Worm (Caenorhabditis elegans) whole organism, early embryonic: Measurements from ENCODE around the gene srv-13.

Source experiments
- B0310.2 ChIP-seq: sonication (generic microtip); optimal IDR thresholded peaks from 2 replicates; lab custom pipeline; 2016; ENCODE audit warnings: mild to moderate bottlenecking, missing genetic modification characterization, missing compliant biosample characterization
- F13C5.2 ChIP-seq: sonication (generic microtip); optimal IDR thresholded peaks from 2 replicates; lab custom pipeline; 2017; ENCODE audit warnings: mild to moderate bottlenecking, missing genetic modification characterization, inconsistent platforms, missing compliant biosample characterization
- aly-1 ChIP-seq: sonication (generic microtip); optimal IDR thresholded peaks from 2 replicates; lab custom pipeline; 2016; ENCODE audit warnings: missing genetic modification characterization, missing compliant biosample characterization
- ama-1 ChIP-seq: fragments of 150-350 bp; optimal IDR thresholded peaks from 2 replicates; lab custom pipeline; 2014
- ceh-13 ChIP-seq: fragments of 200-800 bp; sonication (Bioruptor generic); optimal IDR thresholded peaks from 2 replicates; lab custom pipeline; 2018; ENCODE audit warnings: mild to moderate bottlenecking, missing genetic modification characterization, missing compliant biosample characterization
- ceh-36 ChIP-seq: sonication (generic microtip); optimal IDR thresholded peaks from 2 replicates; lab custom pipeline; 2016; ENCODE audit warnings: missing genetic modification characterization, inconsistent platforms, missing compliant biosample characterization
- ets-7 ChIP-seq: sonication (generic microtip); optimal IDR thresholded peaks from 2 replicates; lab custom pipeline; 2016; ENCODE audit warnings: missing genotype, missing genetic modification characterization, missing compliant biosample characterization
- flt-1 ChIP-seq: fragments of 200-800 bp; sonication (Bioruptor generic); IDR thresholded peaks from 2 replicates; pipeline ENCODE4 v1.3.6; 2022; ENCODE audit warnings: missing genetic modification characterization, missing compliant biosample characterization
- hmbx-1 ChIP-seq: sonication (generic microtip); optimal IDR thresholded peaks from 2 replicates; lab custom pipeline; 2016; ENCODE audit warnings: mild to moderate bottlenecking, missing genetic modification characterization, missing compliant biosample characterization
- hmg-4 ChIP-seq: fragments of 200-800 bp; sonication (Bioruptor generic); optimal IDR thresholded peaks from 2 replicates; lab custom pipeline; 2018; ENCODE audit warnings: mild to moderate bottlenecking, missing genetic modification characterization, missing compliant biosample characterization
- hnd-1 ChIP-seq: sonication (generic microtip); optimal IDR thresholded peaks from 2 replicates; lab custom pipeline; 2016; ENCODE audit warnings: missing genetic modification characterization, missing compliant biosample characterization
- pes-1 ChIP-seq: fragments of 200-800 bp; sonication (Bioruptor generic); IDR thresholded peaks from 2 replicates; pipeline ENCODE4 v1.3.6; 2022; ENCODE audit warnings: missing genetic modification reagents, missing genetic modification characterization, missing compliant biosample characterization
- scrt-1 ChIP-seq: fragments of 200-800 bp; sonication (Bioruptor generic); IDR thresholded peaks from 2 replicates; pipeline ENCODE4 v1.3.6; 2022; ENCODE audit warnings: missing genetic modification characterization, missing compliant biosample characterization
- sea-1 ChIP-seq: fragments of 200-800 bp; sonication (Bioruptor generic); conservative IDR thresholded peaks from 2 replicates; pipeline ENCODE4 v1.3.6; 2022; ENCODE audit warnings: missing genetic modification characterization, missing compliant biosample characterization
- tbx-11 ChIP-seq: fragments of 200-800 bp; sonication (Bioruptor generic); IDR thresholded peaks from 2 replicates; pipeline ENCODE4 v1.3.6; 2022; ENCODE audit warnings: missing genetic modification characterization, missing compliant biosample characterization
- tbx-37 ChIP-seq: fragments of 200-800 bp; sonication (Bioruptor generic); conservative IDR thresholded peaks from 2 replicates; pipeline ENCODE4 v1.3.6; 2022; ENCODE audit warnings: missing genetic modification reagents, missing genetic modification characterization, missing compliant biosample characterization
- tra-4 ChIP-seq: sonication (generic microtip); optimal IDR thresholded peaks from 2 replicates; lab custom pipeline; 2017; ENCODE audit warnings: missing genetic modification characterization, missing compliant biosample characterization

The srv-13 gene

ce11 chrIV:6404871-6405270 is at the start of gene srv-13:
srv-13 (plus strand) TSS chrIV:6405171.
- TF ChIP-seq ets-7 (tag; lab: Kevin White, UChicago), result no peak
- TF ChIP-seq sea-1 (GFP tag; lab: Robert Waterston, UW), result no peak
- TF ChIP-seq tbx-11 (GFP tag; lab: Robert Waterston, UW), result no peak
- no peak for TF ChIP-seq F13C5.2 (tag; lab: Kevin White, UChicago)
- no peak for TF ChIP-seq ceh-13 (GFP tag; lab: Kevin White, UChicago)
- no peak for TF ChIP-seq ama-1 (lab: Kevin White, UChicago)
- no peak for TF ChIP-seq tra-4 (tag; lab: Kevin White, UChicago)
- TF ChIP-seq B0310.2 (tag; lab: Kevin White, UChicago), result no peak
- no peak for TF ChIP-seq hmg-4
- TF ChIP-seq hmbx-1 (tag; lab: Kevin White, UChicago), result no peak
- TF ChIP-seq scrt-1, result no peak
- TF ChIP-seq pes-1 (GFP tag; lab: Robert Waterston, UW), result no peak
- TF ChIP-seq ceh-36, result no peak
- TF ChIP-seq tbx-37 (GFP tag; lab: Robert Waterston, UW), result no peak
- TF ChIP-seq flt-1 (GFP tag; lab: Robert Waterston, UW), result no peak
- TF ChIP-seq hnd-1 (tag; lab: Kevin White, UChicago), result no peak
- no peak for TF ChIP-seq aly-1 (tag; lab: Kevin White, UChicago)

ce11 chrIV:6361668-6362067 is 43.3 kb upstream of the srv-13 start, which contains the start of gene Y73B6BL.47:
Y73B6BL.47 (plus strand) TSS chrIV:6361968.
- TF ChIP-seq tbx-37 (GFP tag; lab: Robert Waterston, UW) (no peak), hmg-4 (no peak)

ce11 chrIV:6363604-6364003 is 41.4 kb upstream of the srv-13 start:
- no peak for TF ChIP-seq tbx-37 (GFP tag; lab: Robert Waterston, UW)
- no peak for TF ChIP-seq scrt-1
- TF ChIP-seq hnd-1 (tag; lab: Kevin White, UChicago), result no peak
- no peak for TF ChIP-seq hmbx-1 (tag; lab: Kevin White, UChicago)
- TF ChIP-seq hmg-4, result no peak
- no peak for TF ChIP-seq ceh-13 (GFP tag; lab: Kevin White, UChicago)
- no peak for TF ChIP-seq pes-1 (GFP tag; lab: Robert Waterston, UW)
- no peak for TF ChIP-seq aly-1 (tag; lab: Kevin White, UChicago)
- TF ChIP-seq F13C5.2 (tag; lab: Kevin White, UChicago), result no peak
- TF ChIP-seq B0310.2 (tag; lab: Kevin White, UChicago), result no peak
- TF ChIP-seq tra-4 (tag; lab: Kevin White, UChicago), result no peak
- TF ChIP-seq flt-1 (GFP tag; lab: Robert Waterston, UW), result no peak

ce11 chrIV:6365045-6365444 is 39.9 kb upstream of the srv-13 start, which contains the start of gene Y73B6BL.270:
Y73B6BL.270 (plus strand) TSS chrIV:6365345.
- TF ChIP-seq hmg-4 (no peak), tbx-37 (GFP tag; lab: Robert Waterston, UW) (no peak), ceh-36 (no peak), sea-1 (GFP tag; lab: Robert Waterston, UW) (no peak), flt-1 (GFP tag; lab: Robert Waterston, UW) (no peak), ama-1 (lab: Kevin White, UChicago) (no peak), pes-1 (GFP tag; lab: Robert Waterston, UW) (no peak), hmbx-1 (tag; lab: Kevin White, UChicago) (no peak), ets-7 (tag; lab: Kevin White, UChicago) (no peak), hnd-1 (tag; lab: Kevin White, UChicago) (no peak)

ce11 chrIV:6366032-6366431 is 38.9 kb upstream of the srv-13 start:
- TF ChIP-seq ceh-36 (no peak), tbx-11 (GFP tag; lab: Robert Waterston, UW) (no peak), aly-1 (tag; lab: Kevin White, UChicago) (no peak), tra-4 (tag; lab: Kevin White, UChicago) (no peak), flt-1 (GFP tag; lab: Robert Waterston, UW) (no peak), ets-7 (tag; lab: Kevin White, UChicago) (no peak), hmbx-1 (tag; lab: Kevin White, UChicago) (no peak), tbx-37 (GFP tag; lab: Robert Waterston, UW) (no peak), ceh-13 (GFP tag; lab: Kevin White, UChicago) (no peak), B0310.2 (tag; lab: Kevin White, UChicago) (no peak), F13C5.2 (tag; lab: Kevin White, UChicago) (no peak), hmg-4 (no peak), scrt-1 (no peak), sea-1 (GFP tag; lab: Robert Waterston, UW) (no peak), pes-1 (GFP tag; lab: Robert Waterston, UW) (no peak), hnd-1 (tag; lab: Kevin White, UChicago) (no peak), ama-1 (lab: Kevin White, UChicago) (no peak)

ce11 chrIV:6369489-6369888 is 35.5 kb upstream of the srv-13 start:
- TF ChIP-seq pes-1 (GFP tag; lab: Robert Waterston, UW), result no peak
- TF ChIP-seq hmbx-1 (tag; lab: Kevin White, UChicago), result no peak
- no peak for TF ChIP-seq flt-1 (GFP tag; lab: Robert Waterston, UW)
- TF ChIP-seq scrt-1, result no peak
- no peak for TF ChIP-seq aly-1 (tag; lab: Kevin White, UChicago)
- no peak for TF ChIP-seq hmg-4
- TF ChIP-seq hnd-1 (tag; lab: Kevin White, UChicago), result no peak
- no peak for TF ChIP-seq B0310.2 (tag; lab: Kevin White, UChicago)
- no peak for TF ChIP-seq ets-7 (tag; lab: Kevin White, UChicago)
- TF ChIP-seq ceh-36, result no peak

ce11 chrIV:6372267-6372666 is 32.7 kb upstream of the srv-13 start:
- TF ChIP-seq hnd-1 (tag; lab: Kevin White, UChicago) (no peak), flt-1 (GFP tag; lab: Robert Waterston, UW) (no peak), hmbx-1 (tag; lab: Kevin White, UChicago) (no peak), ets-7 (tag; lab: Kevin White, UChicago) (no peak), aly-1 (tag; lab: Kevin White, UChicago) (no peak), scrt-1 (no peak), ceh-13 (GFP tag; lab: Kevin White, UChicago) (no peak), sea-1 (GFP tag; lab: Robert Waterston, UW) (no peak)
